Worm (Caenorhabditis elegans) whole organism, L4/young adult: Measurements from ENCODE around the gene B0507.2.

Source experiments
- W03F9.2 ChIP-seq: fragments of 150-350 bp; optimal IDR thresholded peaks from 2 replicates; lab custom pipeline; 2014; ENCODE audit warnings: missing biosample characterization, missing genetic modification characterization
- dao-5 ChIP-seq: sonication (generic microtip); optimal IDR thresholded peaks from 2 replicates; lab custom pipeline; 2016; ENCODE audit warnings: missing genotype, missing genetic modification characterization, moderate library complexity, missing compliant biosample characterization
- him-1 ChIP-seq: sonication (generic microtip); optimal IDR thresholded peaks from 2 replicates; lab custom pipeline; 2016; ENCODE audit warnings: missing genotype, missing genetic modification reagents, missing genetic modification characterization, missing compliant biosample characterization

DNA sequence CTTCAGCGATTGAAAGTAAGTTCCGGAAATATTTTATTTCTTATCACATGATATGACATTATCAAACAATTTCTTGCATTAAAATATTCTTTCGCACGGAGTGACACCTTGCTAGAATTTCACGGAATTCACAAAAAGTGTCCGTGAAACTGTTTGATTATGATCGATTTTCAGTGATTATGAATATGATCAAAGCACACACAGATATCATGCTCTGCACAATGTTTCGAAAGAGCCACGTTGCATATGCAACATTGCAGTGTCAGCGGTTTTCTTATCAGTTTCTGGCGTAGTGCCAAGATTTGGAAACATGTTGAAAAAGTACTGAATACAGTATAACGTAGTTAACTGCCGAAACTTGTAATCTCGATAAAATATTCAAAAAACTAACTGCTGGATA is 5.0 kb upstream of the B0507.2 start:
- no peak for TF ChIP-seq W03F9.2 (tag; lab: Kevin White, UChicago)
- no peak for TF ChIP-seq dao-5 (tag; lab: Kevin White, UChicago)
- TF ChIP-seq him-1 (tag; lab: Kevin White, UChicago): no peak
